Fruit fly (Drosophila melanogaster) S2 (cell line): ENCODE measurements around the gene CG12320.

Experiments used
- CG8478 ChIP-seq: fragments of >200 bp; optimal IDR thresholded peaks from 2 replicates; lab custom pipeline; 2018
- CTCF ChIP-seq, 2 experiments: fragments of >200 bp; optimal IDR thresholded peaks; 2 replicates each; lab custom pipeline; 2018

CG12320 gene

dm6 chr3R:18252578-18252977 lies at the start of gene CG12320:
TSS of gene CG12320 (minus strand) at chr3R:18252734.
- TF ChIP-seq CTCF (optimal IDR thresholded peaks at IDR 0.05; lab: Kevin White, UChicago), result peak in 1 of 2 experiments; percentile 8
- TF ChIP-seq CG8478, result no peak

- no peak for TF ChIP-seq CTCF (optimal IDR thresholded peaks at IDR 0.05; lab: Kevin White, UChicago)
- no peak for TF ChIP-seq CG8478
Measured at dm6 chr3R:18301569-18301968, 49.0 kb upstream of the CG12320 start, which contains the start of gene Polr1E. TSS of gene Polr1E (minus strand) at chr3R:18301728.

- no peak for TF ChIP-seq CG8478
- TF ChIP-seq CTCF (optimal IDR thresholded peaks at IDR 0.05; lab: Kevin White, UChicago), result no peak
Measured at dm6 chr3R:18298900-18299321, 46.4 kb upstream of the CG12320 start, which contains the start of gene Dlc90F. TSS of gene Dlc90F (plus strand) at chr3R:18299229.

dm6 chr3R:18298298-18298899 lies 45.9 kb upstream of the CG12320 start:
- TF ChIP-seq CG8478, result no peak

- TF ChIP-seq CG8478, result no peak
- TF ChIP-seq CTCF (optimal IDR thresholded peaks at IDR 0.05; lab: Kevin White, UChicago), result no peak
Measured at dm6 chr3R:18297444-18298297, 45.1 kb upstream of the CG12320 start.

dm6 chr3R:18296737-18297136 lies 44.2 kb upstream of the CG12320 start:
- TF ChIP-seq CTCF (optimal IDR thresholded peaks at IDR 0.05; lab: Kevin White, UChicago) (no peak), CG8478 (no peak)

dm6 chr3R:18296084-18296483 lies 43.5 kb upstream of the CG12320 start:
- TF ChIP-seq CG8478 (no peak), CTCF (optimal IDR thresholded peaks at IDR 0.05; lab: Kevin White, UChicago) (no peak)

- no peak for TF ChIP-seq CG8478
- no peak for TF ChIP-seq CTCF (optimal IDR thresholded peaks at IDR 0.05; lab: Kevin White, UChicago)
Measured at dm6 chr3R:18295262-18295944, 42.9 kb upstream of the CG12320 start.

dm6 chr3R:18294488-18294887 lies 42.0 kb upstream of the CG12320 start:
- TF ChIP-seq CTCF (optimal IDR thresholded peaks at IDR 0.05; lab: Kevin White, UChicago) (no peak), CG8478 (no peak)

- TF ChIP-seq CG8478 (no peak), CTCF (optimal IDR thresholded peaks at IDR 0.05; lab: Kevin White, UChicago) (no peak)
Measured at dm6 chr3R:18292371-18292770, 39.8 kb upstream of the CG12320 start.

dm6 chr3R:18291831-18292230 lies 39.3 kb upstream of the CG12320 start:
- TF ChIP-seq CG8478 (no peak), CTCF (optimal IDR thresholded peaks at IDR 0.05; lab: Kevin White, UChicago) (no peak)

dm6 chr3R:18288677-18289076 lies 36.1 kb upstream of the CG12320 start, which contains the start of gene CG7131:
TSS of gene CG7131 (minus strand) at chr3R:18288777.
- TF ChIP-seq CG8478 (no peak), CTCF (optimal IDR thresholded peaks at IDR 0.05; lab: Kevin White, UChicago) (no peak)

- no peak for TF ChIP-seq CG8478
- TF ChIP-seq CTCF (optimal IDR thresholded peaks at IDR 0.05; lab: Kevin White, UChicago), result peak; percentile 42
Measured at dm6 chr3R:18283441-18283840, 30.9 kb upstream of the CG12320 start, which contains the start of the genes CG14312 and CG8064. TSS of gene CG14312 (minus strand) at chr3R:18283528. TSS of gene CG8064 (plus strand) at chr3R:18283660.

- TF ChIP-seq CTCF (optimal IDR thresholded peaks at IDR 0.05; lab: Kevin White, UChicago) (no peak), CG8478 (no peak)
Measured at dm6 chr3R:18280866-18281473, 28.4 kb upstream of the CG12320 start.

- TF ChIP-seq CTCF (optimal IDR thresholded peaks at IDR 0.05; lab: Kevin White, UChicago), result no peak
- no peak for TF ChIP-seq CG8478
Measured at dm6 chr3R:18280133-18280532, 27.6 kb upstream of the CG12320 start.
